Worm (Caenorhabditis elegans): ENCODE results near the gene mix-1.

DNA sequence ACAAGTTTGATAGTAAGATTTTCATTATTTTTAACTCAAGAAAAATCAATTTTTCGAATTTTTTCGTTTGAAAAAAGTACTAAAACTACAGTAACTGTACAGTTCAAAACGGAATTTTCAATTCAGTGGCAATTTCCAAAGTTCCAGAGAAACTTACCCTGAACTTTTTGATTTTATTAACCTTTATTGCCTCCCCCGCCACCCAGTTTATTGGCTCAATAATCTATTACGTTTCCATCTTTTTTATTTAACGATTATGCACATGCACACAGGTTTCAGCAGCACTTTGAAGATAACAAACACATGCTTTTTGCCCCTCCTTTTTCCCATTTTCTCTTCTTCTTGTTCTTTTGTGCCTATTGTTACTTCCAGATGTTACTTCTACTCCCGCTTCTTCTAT, 56.6 kb downstream of the mix-1 start, which contains the start of gene lurp-1:
- TF ChIP-seq ref-1 (GFP tag; conservative IDR thresholded peaks at IDR 0.05) (no peak), flt-1 (GFP tag; IDR thresholded peaks at IDR 0.05) (no peak), klf-2 (GFP tag; conservative IDR thresholded peaks at IDR 0.05) (no peak), tab-1 (GFP tag; IDR thresholded peaks at IDR 0.05) (no peak), ztf-23 (GFP tag; IDR thresholded peaks at IDR 0.05) (no peak), ztf-29 (GFP tag; IDR thresholded peaks at IDR 0.05) (no peak)

All from whole organism, midembryonic.